Worm (Caenorhabditis elegans): ENCODE measurements around the gene ivns-1.

DNA sequence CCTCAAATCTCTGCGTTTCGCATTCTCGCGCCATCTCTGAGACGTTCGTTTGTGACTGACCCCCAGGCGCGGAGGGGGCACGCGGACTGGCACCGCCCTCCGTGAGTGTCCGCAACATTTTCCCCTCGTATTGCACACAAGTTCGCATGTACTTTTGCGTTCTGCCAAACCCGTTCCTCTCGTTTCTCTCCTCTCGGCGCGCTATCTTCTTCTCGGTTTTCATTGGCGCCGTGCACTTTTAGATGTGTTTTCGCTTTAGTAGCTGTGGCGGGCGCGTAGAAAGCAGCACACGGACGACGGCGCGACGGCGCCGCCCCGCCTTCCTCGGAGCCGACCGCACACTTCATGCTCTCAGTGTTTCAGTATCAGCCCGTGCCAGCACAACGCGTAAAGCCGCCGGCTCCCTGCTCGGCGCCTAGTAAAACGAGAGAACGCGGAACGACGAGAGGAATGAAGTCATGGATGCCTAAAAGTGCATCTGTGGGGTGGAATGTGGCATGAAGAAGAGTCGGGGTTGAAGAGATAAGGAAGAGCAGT lies 21.3 kb upstream of the ivns-1 start:
- TF ChIP-seq Y67H2A.10 (GFP tag; conservative IDR thresholded peaks at IDR 0.05) (no peak), lin-54 (GFP tag; optimal IDR thresholded peaks at IDR 0.05) (no peak), hsf-1 (GFP tag; IDR thresholded peaks at IDR 0.05) (no peak), lag-1 (GFP tag; IDR thresholded peaks at IDR 0.05) (no peak), C17E4.6 (GFP tag; IDR thresholded peaks at IDR 0.05) (no peak), snpc-1.1 (tag; optimal IDR thresholded peaks at IDR 0.05; ENCODE audit: insufficient read depth) (no peak), lsl-1 (GFP tag; optimal IDR thresholded peaks at IDR 0.05) (no peak), sea-2 (GFP tag; IDR thresholded peaks at IDR 0.05) (peak; percentile 75; the same call in 1 of the 2 replicates), unc-62 (GFP tag; optimal IDR thresholded peaks at IDR 0.05) (no peak), let-526 (GFP tag; IDR thresholded peaks at IDR 0.05) (no peak)
